Fruit fly (Drosophila melanogaster): ENCODE data around the gene ari-1.

DNA sequence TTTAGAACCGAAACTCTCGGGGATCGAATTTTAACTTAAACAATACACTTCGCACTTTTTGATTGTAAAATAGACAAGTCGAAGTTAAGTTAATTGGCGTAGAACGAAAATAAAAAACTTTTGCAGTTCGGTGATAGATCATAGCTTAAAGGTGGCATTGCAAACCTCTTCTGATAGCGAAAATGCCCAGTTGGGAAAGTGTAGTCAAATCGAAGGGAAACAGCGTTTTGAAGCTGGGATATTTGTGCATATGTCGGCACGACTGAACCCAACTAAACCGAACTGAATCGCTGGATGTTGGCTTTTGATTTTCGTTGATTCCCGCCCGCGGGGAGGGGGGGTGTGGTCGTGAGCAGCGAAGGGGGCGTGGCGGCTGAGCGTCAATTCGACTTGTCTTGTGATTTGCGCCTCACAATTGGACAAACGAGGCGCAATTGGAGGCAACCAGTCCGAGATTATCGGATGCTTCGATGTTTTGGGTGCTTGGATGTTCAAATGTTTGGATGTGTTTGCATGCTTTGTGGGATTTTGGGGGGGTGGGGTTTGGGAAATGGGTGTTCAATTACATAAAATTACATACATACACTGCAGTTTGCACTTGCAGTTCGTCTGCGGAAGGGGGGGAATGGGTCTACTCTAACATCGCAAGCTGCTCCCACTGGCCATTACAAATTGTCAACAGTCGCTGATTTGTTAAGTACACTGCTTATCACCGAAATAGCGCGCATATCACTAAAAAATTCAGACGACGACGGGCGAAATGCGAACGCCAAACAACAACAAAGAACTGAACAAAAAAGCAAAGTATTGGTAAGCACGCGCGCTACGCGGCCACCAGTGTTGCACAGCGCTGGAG, 52.7 kb downstream of the ari-1 start:
- TF ChIP-seq bab1 (GFP tag; optimal IDR thresholded peaks at IDR 0.05) (no peak), Hr96 (GFP tag; optimal IDR thresholded peaks at IDR 0.05) (no peak), ovo (GFP tag; optimal IDR thresholded peaks at IDR 0.05) (no peak), CG11617 (GFP tag; optimal IDR thresholded peaks at IDR 0.05) (no peak), CG7101 (tag; optimal IDR thresholded peaks at IDR 0.05) (no peak), kay (GFP tag; ENCODE audit: borderline replicate concordance) (no peak), Mnt (GFP tag; optimal IDR thresholded peaks at IDR 0.05) (no peak)
